Worm (Caenorhabditis elegans) whole organism, L4 larva: ENCODE results near the gene fbxa-166.

Experiments used
- F26F4.8 ChIP-seq: fragments of 200-800 bp; sonication (Bioruptor generic); conservative IDR thresholded peaks from 2 replicates; pipeline ENCODE4 v1.3.6; 2022; ENCODE audit warnings: missing genetic modification characterization, missing compliant biosample characterization
- aha-1 ChIP-seq: fragments of 150-350 bp; peaks from one replicate; lab custom pipeline; 2014; ENCODE audit warnings: missing biosample characterization, missing genetic modification characterization
- aly-2 ChIP-seq: sonication (generic microtip); optimal IDR thresholded peaks from 2 replicates; lab custom pipeline; 2018; ENCODE audit warnings: missing biosample characterization, missing genetic modification characterization
- ceh-20 ChIP-seq: fragments of 200-800 bp; sonication (Bioruptor generic); IDR thresholded peaks from 2 replicates; pipeline ENCODE4 v1.3.6; 2022; ENCODE audit warnings: missing genetic modification reagents, missing genetic modification characterization, missing compliant biosample characterization
- ceh-32 ChIP-seq: sonication (generic microtip); optimal IDR thresholded peaks from 2 replicates; lab custom pipeline; 2016; ENCODE audit warnings: mild to moderate bottlenecking, missing genetic modification characterization, missing compliant biosample characterization; ENCODE audit not compliant: poor library complexity
- dpl-1 ChIP-seq: fragments of 150-350 bp; optimal IDR thresholded peaks from 2 replicates; lab custom pipeline; 2014; ENCODE audit warnings: missing biosample characterization, missing genetic modification reagents, missing genetic modification characterization
- egl-43 ChIP-seq: fragments of 200-800 bp; sonication (Bioruptor generic); IDR thresholded peaks from 2 replicates; pipeline ENCODE4 v1.3.6; 2022; ENCODE audit warnings: missing genetic modification reagents, missing genetic modification characterization, missing compliant biosample characterization
- gei-8 ChIP-seq: fragments of 200-800 bp; sonication (Bioruptor generic); optimal IDR thresholded peaks from 2 replicates; lab custom pipeline; 2018; ENCODE audit warnings: mild to moderate bottlenecking, missing genetic modification characterization, missing compliant biosample characterization
- hmg-1.1 ChIP-seq: fragments of 200-800 bp; sonication (Bioruptor generic); IDR thresholded peaks from 2 replicates; pipeline ENCODE4 v1.3.6; 2022; ENCODE audit warnings: missing genetic modification reagents, missing genetic modification characterization, missing compliant biosample characterization
- lin-38 ChIP-seq: fragments of 200-800 bp; sonication (Bioruptor generic); IDR thresholded peaks from 2 replicates; pipeline ENCODE4 v1.3.6; 2022; ENCODE audit warnings: missing genetic modification reagents, missing genetic modification characterization, missing compliant biosample characterization
- mxl-3 ChIP-seq: fragments of 200-800 bp; sonication (Bioruptor generic); optimal IDR thresholded peaks from 2 replicates; lab custom pipeline; 2018; ENCODE audit warnings: mild to moderate bottlenecking, missing genetic modification characterization, missing compliant biosample characterization
- nhr-28 ChIP-seq: fragments of 150-350 bp; optimal IDR thresholded peaks from 2 replicates; lab custom pipeline; 2014; ENCODE audit warnings: missing biosample characterization, missing genetic modification characterization
- nhr-41 ChIP-seq: fragments of 200-800 bp; sonication (Bioruptor generic); IDR thresholded peaks from 2 replicates; pipeline ENCODE4 v1.3.6; 2022; ENCODE audit warnings: missing genetic modification reagents, missing genetic modification characterization, missing compliant biosample characterization
- nhr-6 ChIP-seq: fragments of 150-350 bp; optimal IDR thresholded peaks from 2 replicates; lab custom pipeline; 2014; ENCODE audit warnings: missing biosample characterization, missing genetic modification characterization
- saeg-2 ChIP-seq: fragments of 200-800 bp; sonication (Bioruptor generic); IDR thresholded peaks from 2 replicates; pipeline ENCODE4 v1.3.6; 2022; ENCODE audit warnings: missing genetic modification reagents, missing genetic modification characterization, missing compliant biosample characterization
- spr-3 ChIP-seq: fragments of 200-800 bp; sonication (Bioruptor generic); optimal IDR thresholded peaks from 2 replicates; lab custom pipeline; 2018; ENCODE audit warnings: mild to moderate bottlenecking, missing genetic modification characterization, missing compliant biosample characterization
- unc-39 ChIP-seq: sonication (generic microtip); optimal IDR thresholded peaks from 2 replicates; lab custom pipeline; 2017; ENCODE audit warnings: missing biosample characterization, missing genetic modification characterization
- vab-7 ChIP-seq: fragments of 200-800 bp; sonication (Bioruptor generic); IDR thresholded peaks from 2 replicates; pipeline ENCODE4 v1.3.6; 2022; ENCODE audit warnings: missing genetic modification reagents, missing genetic modification characterization, missing compliant biosample characterization
- zag-1 ChIP-seq: fragments of 150-350 bp; optimal IDR thresholded peaks from 2 replicates; lab custom pipeline; 2014; ENCODE audit warnings: missing biosample characterization, missing genetic modification characterization

The fbxa-166 gene

DNA sequence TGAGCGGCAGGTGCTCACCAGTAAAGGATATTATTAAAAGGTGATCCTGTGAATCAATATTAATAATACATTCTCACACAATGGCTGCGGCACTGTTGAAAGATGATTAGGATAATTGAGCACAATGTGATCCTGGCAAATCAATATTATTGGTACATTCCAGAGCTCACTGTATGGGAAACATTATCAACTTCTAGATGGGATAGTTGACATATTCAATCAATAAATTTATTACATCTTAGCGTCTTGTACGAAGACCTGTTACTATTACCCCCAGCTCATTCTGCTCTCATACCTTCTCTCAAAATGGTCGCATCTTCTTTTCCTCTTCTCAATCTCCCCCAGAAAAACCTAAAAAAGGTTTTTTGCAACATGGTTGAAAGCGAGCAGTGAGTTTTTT, 50.6 kb downstream of the fbxa-166 start, which contains the start of gene fbxb-49:
TSS of gene fbxb-49 (plus strand) at position 301 of the 400 bp plus-strand sequence.
- peak; percentile 71 for TF ChIP-seq aha-1 (tag; lab: Kevin White, UChicago)
- no peak for TF ChIP-seq hmg-1.1 (GFP tag; lab: Robert Waterston, UW)

DNA sequence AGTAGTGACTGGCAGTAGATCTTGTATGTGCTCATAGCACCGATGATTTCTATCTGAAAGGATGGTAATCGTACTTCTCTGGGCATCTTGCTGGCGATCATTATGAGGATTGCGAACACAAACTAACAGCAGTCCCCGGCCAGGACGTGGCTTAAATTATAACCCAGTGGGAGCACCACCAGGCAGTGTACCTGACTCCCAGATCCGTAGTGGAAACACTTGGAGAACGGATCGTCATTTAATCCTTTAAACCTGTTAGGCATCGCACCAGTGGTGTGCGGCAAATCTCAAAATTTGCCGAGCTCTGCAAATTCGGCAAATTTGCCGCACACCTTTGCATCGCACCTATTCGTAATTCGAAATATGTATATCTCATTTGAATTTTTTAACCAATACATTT, 51.2 kb downstream of the fbxa-166 start, which contains the start of gene K05F6.8:
TSS of gene K05F6.8 (minus strand) at position 101 of the 400 bp plus-strand sequence.
- no peak for TF ChIP-seq saeg-2
- TF ChIP-seq nhr-28 (tag; lab: Kevin White, UChicago): no peak
- no peak for TF ChIP-seq zag-1 (tag; lab: Kevin White, UChicago)
- TF ChIP-seq spr-3: no peak
- TF ChIP-seq nhr-41 (GFP tag; lab: Robert Waterston, UW): no peak
- no peak for TF ChIP-seq lin-38 (GFP tag; lab: Robert Waterston, UW)
- TF ChIP-seq nhr-6 (tag; lab: Kevin White, UChicago): no peak
- TF ChIP-seq F26F4.8 (GFP tag; lab: Robert Waterston, UW): no peak
- no peak for TF ChIP-seq egl-43 (GFP tag; lab: Robert Waterston, UW)
- no peak for TF ChIP-seq ceh-20 (GFP tag; lab: Robert Waterston, UW)
- no peak for TF ChIP-seq gei-8 (GFP tag; lab: Kevin White, UChicago)
- no peak for TF ChIP-seq ceh-32 (tag; lab: Kevin White, UChicago)
- TF ChIP-seq aha-1 (tag; lab: Kevin White, UChicago): no peak
- no peak for TF ChIP-seq mxl-3 (GFP tag; lab: Kevin White, UChicago)
- no peak for TF ChIP-seq vab-7 (GFP tag; lab: Robert Waterston, UW)
- no peak for TF ChIP-seq dpl-1 (GFP tag; lab: Kevin White, UChicago)
- no peak for TF ChIP-seq unc-39 (tag; lab: Kevin White, UChicago)
- TF ChIP-seq aly-2 (tag; lab: Kevin White, UChicago): no peak
